Worm (Caenorhabditis elegans): ENCODE data around the gene maa-1.
A peak's percentile ranks its signal among the peaks of the same experiment; 100 is the strongest.

maa-1 gene

DNA sequence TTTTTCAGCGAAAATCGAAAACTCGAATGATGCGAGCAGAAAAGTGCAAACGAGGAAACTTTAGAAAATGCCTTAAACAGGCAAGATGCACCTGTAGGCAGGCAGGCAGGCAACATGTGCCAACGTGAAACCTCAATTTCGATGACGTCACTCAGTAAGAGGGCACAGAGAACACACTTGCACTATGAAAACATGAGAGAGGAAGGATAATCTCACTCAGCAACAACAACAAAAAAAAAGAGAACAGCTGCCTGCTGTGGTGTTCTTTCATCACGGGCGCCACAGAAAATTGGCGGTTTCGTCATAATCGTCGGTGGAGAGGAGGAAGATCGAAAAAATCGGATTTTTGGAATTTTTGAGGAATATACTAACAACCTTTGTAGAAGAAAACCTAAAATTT, 11.8 kb upstream of the maa-1 start:
- TF ChIP-seq blmp-1 (tag; optimal IDR thresholded peaks at IDR 0.05; ENCODE audit: insufficient read depth) (no peak), skn-1 (tag; optimal IDR thresholded peaks at IDR 0.05) (no peak), nhr-12 (tag; optimal IDR thresholded peaks at IDR 0.05) (no peak), Y55F3AM.14 (GFP tag; optimal IDR thresholded peaks at IDR 0.05) (no peak), ceh-16 (tag; optimal IDR thresholded peaks at IDR 0.05) (no peak), mbf-1 (tag; optimal IDR thresholded peaks at IDR 0.05) (no peak), dmd-4 (tag; optimal IDR thresholded peaks at IDR 0.05) (no peak), nhr-25 (tag; optimal IDR thresholded peaks at IDR 0.05) (no peak), F13H6.1 (tag; optimal IDR thresholded peaks at IDR 0.05) (peak; percentile 52), lsy-2 (tag; optimal IDR thresholded peaks at IDR 0.05) (no peak), sem-4 (tag; optimal IDR thresholded peaks at IDR 0.05) (peak; percentile 44), ztf-11 (tag; optimal IDR thresholded peaks at IDR 0.05) (no peak), sma-9 (GFP tag; optimal IDR thresholded peaks at IDR 0.05) (peak; percentile 12), sma-9 (tag; optimal IDR thresholded peaks at IDR 0.05) (no peak), ztf-4 (tag; optimal IDR thresholded peaks at IDR 0.05) (no peak), nhr-129 (tag; optimal IDR thresholded peaks at IDR 0.05) (peak; percentile 19), aly-2 (tag; optimal IDR thresholded peaks at IDR 0.05) (no peak), elt-1 (tag; optimal IDR thresholded peaks at IDR 0.05) (no peak), lin-11 (tag; optimal IDR thresholded peaks at IDR 0.05) (no peak), C34F6.9 (tag; optimal IDR thresholded peaks at IDR 0.05) (peak; percentile 9), peb-1 (tag; optimal IDR thresholded peaks at IDR 0.05) (no peak)

DNA sequence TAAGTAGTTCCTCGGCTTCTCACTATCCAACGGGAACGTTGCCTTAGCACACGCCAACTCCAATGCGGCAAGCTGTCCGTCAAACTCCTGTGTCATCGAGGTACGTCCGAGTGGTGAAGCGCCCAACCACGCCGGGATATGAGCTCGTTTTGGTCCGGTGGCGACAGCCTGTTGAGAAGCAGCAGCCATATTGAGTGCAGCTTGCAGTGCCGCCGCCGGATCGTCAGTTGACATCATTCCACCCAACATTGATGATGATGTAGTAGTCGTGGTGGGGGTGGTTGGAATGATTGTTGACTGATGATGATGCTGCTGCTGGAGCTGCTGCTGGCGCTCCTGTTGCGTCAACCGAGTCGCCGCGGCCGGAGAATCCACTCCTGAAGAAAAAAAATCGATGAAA, 11.1 kb upstream of the maa-1 start:
- TF ChIP-seq blmp-1 (tag; optimal IDR thresholded peaks at IDR 0.05; ENCODE audit: insufficient read depth) (no peak), unc-55 (GFP tag; optimal IDR thresholded peaks at IDR 0.05) (no peak), ceh-82 (tag; optimal IDR thresholded peaks at IDR 0.05) (no peak), sma-3 (GFP tag; optimal IDR thresholded peaks at IDR 0.05) (no peak)

DNA sequence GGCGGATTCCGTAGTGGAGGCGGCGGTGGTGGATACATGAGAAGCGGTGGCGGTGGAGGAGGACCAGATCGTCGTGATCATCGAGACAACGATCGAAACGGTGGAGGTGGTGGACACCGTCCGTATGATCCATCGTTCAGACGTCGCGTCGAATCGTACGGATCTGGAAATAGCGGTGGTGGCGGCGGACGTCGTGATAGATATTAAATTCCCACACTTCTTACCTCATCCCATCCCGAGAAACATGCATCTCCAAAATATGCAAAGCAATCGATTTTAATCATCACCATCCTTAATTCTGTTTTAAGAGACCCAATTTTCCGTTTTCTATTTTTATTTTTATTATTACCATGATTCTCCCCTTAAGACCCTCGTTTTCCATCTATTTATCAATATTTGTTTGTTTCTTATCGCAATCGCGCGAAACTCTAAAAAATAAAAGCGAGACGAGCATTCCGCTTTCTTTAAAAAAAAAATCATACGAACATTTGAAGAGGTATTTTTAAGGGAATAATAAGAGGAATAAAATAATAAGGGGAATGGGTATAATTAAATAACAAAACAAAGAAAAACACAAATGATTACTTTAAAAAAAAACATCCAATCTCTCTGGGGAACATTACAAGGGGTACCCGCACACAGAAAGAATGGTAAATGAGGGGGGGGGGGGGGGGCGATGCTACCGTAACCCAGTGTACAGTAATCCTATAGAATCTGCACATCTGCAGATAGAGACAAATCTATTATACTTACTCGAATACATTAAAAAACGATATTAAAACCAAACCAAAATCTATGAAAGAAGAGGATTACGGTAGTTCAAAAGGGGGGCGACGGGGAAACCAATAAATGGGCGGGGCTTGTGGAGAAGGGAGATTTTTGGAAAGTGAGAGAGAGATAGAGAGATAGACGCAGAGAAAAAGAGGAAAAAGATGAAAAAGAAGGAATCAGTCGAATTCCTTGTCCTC, 8.5 kb upstream of the maa-1 start:
- no peak for TF ChIP-seq ceh-16 (tag; optimal IDR thresholded peaks at IDR 0.05)
- TF ChIP-seq lsy-2 (tag; optimal IDR thresholded peaks at IDR 0.05) = peak in 1 of 2 experiments; percentile 3

DNA sequence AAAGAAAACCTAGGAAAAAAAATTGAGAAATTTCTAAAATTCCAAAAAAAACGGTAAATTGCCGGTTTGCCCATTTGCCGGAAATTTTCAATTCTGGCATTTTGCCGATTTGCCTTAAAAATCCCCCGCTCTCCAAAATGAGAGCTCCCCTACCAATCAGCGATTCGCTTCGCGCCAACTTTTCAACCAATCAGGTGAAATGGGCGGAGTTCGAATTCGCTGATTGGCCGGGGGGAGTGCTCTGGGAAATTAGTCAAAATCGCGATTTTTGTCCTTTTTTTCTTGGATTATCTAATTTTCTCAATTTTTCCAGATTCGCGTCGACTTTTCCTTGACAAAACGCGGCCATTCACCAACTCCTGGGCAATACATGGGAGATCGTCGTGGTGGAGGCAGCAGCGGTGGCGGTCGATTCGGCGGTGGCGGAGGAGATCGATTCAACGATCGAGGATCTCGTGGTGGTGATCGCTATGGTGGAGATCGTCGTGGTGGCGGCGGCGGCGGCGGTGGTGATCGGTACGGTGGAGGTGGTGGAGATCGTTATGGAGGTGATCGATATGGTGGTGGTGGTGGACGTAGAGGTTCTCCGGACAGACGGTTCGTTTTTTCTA, 7.4 kb upstream of the maa-1 start:
- no peak for TF ChIP-seq C34F6.9 (tag; optimal IDR thresholded peaks at IDR 0.05)
- TF ChIP-seq fos-1 (tag; optimal IDR thresholded peaks at IDR 0.05) = no peak
- TF ChIP-seq unc-62 (GFP tag; optimal IDR thresholded peaks at IDR 0.05) = no peak
- TF ChIP-seq nhr-10 (tag; optimal IDR thresholded peaks at IDR 0.05) = no peak
- TF ChIP-seq F13H6.1 (tag; optimal IDR thresholded peaks at IDR 0.05) = no peak
- TF ChIP-seq nhr-21 (tag; optimal IDR thresholded peaks at IDR 0.05) = no peak
- no peak for TF ChIP-seq snpc-4 (tag; optimal IDR thresholded peaks at IDR 0.05)
- TF ChIP-seq ZK546.5 (tag; optimal IDR thresholded peaks at IDR 0.05) = no peak
- TF ChIP-seq ceh-16 (tag; optimal IDR thresholded peaks at IDR 0.05) = no peak
- no peak for TF ChIP-seq skn-1 (tag; optimal IDR thresholded peaks at IDR 0.05)
- TF ChIP-seq ztf-4 (tag; optimal IDR thresholded peaks at IDR 0.05) = no peak

DNA sequence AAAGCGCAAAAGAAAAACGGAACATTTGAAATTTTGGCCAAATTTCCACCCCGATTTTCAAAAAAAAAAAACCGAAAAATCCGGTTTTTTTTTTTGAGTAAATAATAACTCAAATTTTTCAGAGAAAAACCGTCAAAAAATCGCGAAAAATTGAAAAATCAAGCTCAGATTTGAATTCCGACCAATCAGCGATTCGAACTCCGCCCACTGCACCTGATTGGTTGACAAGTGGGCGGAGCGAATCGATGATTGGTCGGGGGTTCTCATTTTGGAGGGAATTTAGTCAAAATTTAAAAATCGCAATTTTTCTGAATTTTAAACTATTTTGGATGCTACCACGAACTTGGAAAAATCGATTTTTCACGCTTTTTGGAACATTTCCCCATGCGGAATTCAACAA, 6.7 kb upstream of the maa-1 start:
- TF ChIP-seq aly-2 (tag; optimal IDR thresholded peaks at IDR 0.05) (no peak), dmd-4 (tag; optimal IDR thresholded peaks at IDR 0.05) (no peak), mab-5 (tag; optimal IDR thresholded peaks at IDR 0.05) (no peak), lsy-2 (tag; optimal IDR thresholded peaks at IDR 0.05) (no peak), nhr-6 (tag; optimal IDR thresholded peaks at IDR 0.05) (no peak), nhr-21 (tag; optimal IDR thresholded peaks at IDR 0.05) (no peak), nhr-10 (tag; optimal IDR thresholded peaks at IDR 0.05) (no peak), fos-1 (tag; optimal IDR thresholded peaks at IDR 0.05) (no peak), sem-4 (tag; optimal IDR thresholded peaks at IDR 0.05) (no peak), lin-13 (GFP tag; optimal IDR thresholded peaks at IDR 0.05) (no peak), C34F6.9 (tag; optimal IDR thresholded peaks at IDR 0.05) (no peak), ceh-82 (tag; optimal IDR thresholded peaks at IDR 0.05) (no peak), crh-2 (tag; optimal IDR thresholded peaks at IDR 0.05) (no peak), ama-1 (optimal IDR thresholded peaks at IDR 0.05) (no peak), lin-11 (tag; optimal IDR thresholded peaks at IDR 0.05) (no peak), zag-1 (tag; optimal IDR thresholded peaks at IDR 0.05) (no peak), skn-1 (tag; optimal IDR thresholded peaks at IDR 0.05) (no peak), mdl-1 (tag; optimal IDR thresholded peaks at IDR 0.05) (no peak), nhr-129 (tag; optimal IDR thresholded peaks at IDR 0.05) (no peak)
